Fruit fly (Drosophila melanogaster) whole organism, prepupa: ENCODE measurements around the gene CG10098.

Source experiments
- Blimp-1 ChIP-seq: fragments of 200-800 bp; sonication (Bioruptor generic); optimal IDR thresholded peaks from 3 replicates; lab custom pipeline; 2017; ENCODE audit warnings: missing biosample characterization, missing genetic modification characterization, mild to moderate bottlenecking, moderate library complexity, missing genetic modification reagents
- CG10631 ChIP-seq: fragments of 200-800 bp; sonication (Bioruptor generic); optimal IDR thresholded peaks from 2 replicates; lab custom pipeline; 2016; ENCODE audit warnings: missing biosample characterization, missing genetic modification characterization
- CG10669 ChIP-seq: fragments of 200-800 bp; sonication (Bioruptor generic); optimal IDR thresholded peaks from 3 replicates; lab custom pipeline; 2018; ENCODE audit warnings: missing biosample characterization, mild to moderate bottlenecking, missing genetic modification characterization, moderate library complexity
- CG11294 ChIP-seq: fragments of 200-800 bp; sonication (Bioruptor generic); IDR thresholded peaks from 2 replicates; pipeline ENCODE4 v1.3.6; 2022; ENCODE audit warnings: missing biosample characterization, missing genetic modification characterization
- CG11762 ChIP-seq: fragments of 200-800 bp; sonication (Bioruptor generic); optimal IDR thresholded peaks from 3 replicates; lab custom pipeline; 2016; ENCODE audit warnings: missing biosample characterization, missing genetic modification characterization; ENCODE audit not compliant: insufficient read depth
- CG11902 ChIP-seq: fragments of 200-800 bp; sonication (Bioruptor generic); optimal IDR thresholded peaks from 3 replicates; lab custom pipeline; 2016; ENCODE audit warnings: missing biosample characterization, missing genetic modification characterization
- CG15336 ChIP-seq: fragments of 200-800 bp; sonication (Bioruptor generic); IDR thresholded peaks from 2 replicates; pipeline ENCODE4 v1.3.6; 2022; ENCODE audit warnings: missing biosample characterization, missing genetic modification characterization
- CG16779 ChIP-seq: fragments of 200-800 bp; sonication (Bioruptor generic); optimal IDR thresholded peaks from 3 replicates; lab custom pipeline; 2017; ENCODE audit warnings: missing biosample characterization, mild to moderate bottlenecking, missing genetic modification characterization
- CG3919 ChIP-seq: fragments of 200-800 bp; sonication (Bioruptor generic); optimal IDR thresholded peaks from 3 replicates; lab custom pipeline; 2016; ENCODE audit warnings: missing biosample characterization, missing genetic modification characterization
- CG6276 ChIP-seq: fragments of 200-800 bp; sonication (Bioruptor generic); optimal IDR thresholded peaks from 2 replicates; lab custom pipeline; 2017; ENCODE audit warnings: missing biosample characterization, mild to moderate bottlenecking, missing genetic modification characterization
- CG6792 ChIP-seq: fragments of 200-800 bp; sonication (Bioruptor generic); optimal IDR thresholded peaks from 3 replicates; lab custom pipeline; 2016; ENCODE audit warnings: missing biosample characterization, missing genetic modification characterization
- CG6808 ChIP-seq: fragments of 200-800 bp; sonication (Bioruptor generic); optimal IDR thresholded peaks from 3 replicates; lab custom pipeline; 2017; ENCODE audit warnings: missing biosample characterization, missing genetic modification characterization, mild to moderate bottlenecking, moderate library complexity, missing genetic modification reagents
- CG6854 ChIP-seq: fragments of 200-800 bp; sonication (Bioruptor generic); optimal IDR thresholded peaks from 2 replicates; lab custom pipeline; 2017; ENCODE audit warnings: missing biosample characterization, mild to moderate bottlenecking, missing genetic modification characterization
- CG7368 ChIP-seq: fragments of 200-800 bp; sonication (Bioruptor generic); optimal IDR thresholded peaks from 3 replicates; lab custom pipeline; 2016; ENCODE audit warnings: missing biosample characterization, missing genetic modification characterization
- CG8119 ChIP-seq: fragments of 200-800 bp; sonication (Bioruptor generic); IDR thresholded peaks from 3 replicates; pipeline ENCODE4 v1.3.6; 2022; ENCODE audit warnings: missing biosample characterization, missing genetic modification characterization
- CG9139 ChIP-seq: fragments of 200-800 bp; sonication (Bioruptor generic); optimal IDR thresholded peaks from 3 replicates; lab custom pipeline; 2017; ENCODE audit warnings: missing biosample characterization, mild to moderate bottlenecking, missing genetic modification characterization
- Eip78C ChIP-seq: fragments of 200-800 bp; sonication (Bioruptor generic); peaks from one replicate; lab custom pipeline; 2016; ENCODE audit warnings: missing biosample characterization, missing genetic modification characterization
- Eip93F ChIP-seq: fragments of 200-800 bp; sonication (Bioruptor generic); optimal IDR thresholded peaks from 2 replicates; lab custom pipeline; 2016; ENCODE audit warnings: missing biosample characterization, mild to moderate bottlenecking, missing genetic modification characterization
- Ets21C ChIP-seq: fragments of 200-800 bp; sonication (Bioruptor generic); optimal IDR thresholded peaks from 3 replicates; lab custom pipeline; 2016; ENCODE audit warnings: missing biosample characterization, missing genetic modification characterization
- Ets96B ChIP-seq: fragments of 200-800 bp; optimal IDR thresholded peaks from 2 replicates; lab custom pipeline; 2019; ENCODE audit warnings: missing biosample characterization, mild to moderate bottlenecking, missing genetic modification characterization, moderate library complexity
- Gug ChIP-seq: fragments of 200-800 bp; sonication (Bioruptor generic); IDR thresholded peaks from 2 replicates; pipeline ENCODE4 v1.3.6; 2022; ENCODE audit warnings: missing biosample characterization, missing genetic modification characterization
- Hr38 ChIP-seq: sonication (Bioruptor generic); optimal IDR thresholded peaks from 2 replicates; lab custom pipeline; 2016; ENCODE audit warnings: missing biosample characterization, missing genetic modification characterization
- Lpt ChIP-seq: fragments of 200-800 bp; sonication (Bioruptor generic); optimal IDR thresholded peaks from 3 replicates; lab custom pipeline; 2016; ENCODE audit warnings: missing biosample characterization, missing genetic modification characterization
- Met ChIP-seq: fragments of 200-800 bp; sonication (Bioruptor generic); optimal IDR thresholded peaks from 3 replicates; lab custom pipeline; 2016; ENCODE audit warnings: missing biosample characterization, missing genetic modification characterization
- Sox102F ChIP-seq: fragments of 200-800 bp; sonication (Bioruptor generic); optimal IDR thresholded peaks from 2 replicates; lab custom pipeline; 2016; ENCODE audit warnings: missing biosample characterization, mild to moderate bottlenecking, missing genetic modification characterization
- Sox14 ChIP-seq: fragments of 200-800 bp; sonication (Bioruptor generic); optimal IDR thresholded peaks from 3 replicates; lab custom pipeline; 2016; ENCODE audit warnings: missing biosample characterization, missing genetic modification characterization
- Sox15 ChIP-seq: fragments of 200-800 bp; sonication (Bioruptor generic); optimal IDR thresholded peaks from 3 replicates; lab custom pipeline; 2016; ENCODE audit warnings: missing biosample characterization, missing genetic modification characterization
- cyc ChIP-seq: fragments of 200-800 bp; sonication (Bioruptor generic); optimal IDR thresholded peaks from 3 replicates; lab custom pipeline; 2016; ENCODE audit warnings: missing biosample characterization, missing genetic modification characterization
- dsx ChIP-seq: fragments of 200-800 bp; optimal IDR thresholded peaks from 3 replicates; lab custom pipeline; 2019; ENCODE audit warnings: missing biosample characterization, mild to moderate bottlenecking, missing genetic modification characterization, moderate library complexity; ENCODE audit not compliant: poor library complexity, severe bottlenecking
- eg ChIP-seq: fragments of 200-800 bp; sonication (Bioruptor generic); IDR thresholded peaks from 3 replicates; pipeline ENCODE4 v1.3.6; 2022; ENCODE audit warnings: missing biosample characterization, missing genetic modification characterization
- esn ChIP-seq: fragments of 200-800 bp; sonication (Bioruptor generic); optimal IDR thresholded peaks from 2 replicates; lab custom pipeline; 2016; ENCODE audit warnings: missing biosample characterization, mild to moderate bottlenecking, missing genetic modification characterization, moderate library complexity
- fd59A ChIP-seq: fragments of 200-800 bp; sonication (Bioruptor generic); optimal IDR thresholded peaks from 2 replicates; lab custom pipeline; 2017; ENCODE audit warnings: missing biosample characterization, mild to moderate bottlenecking, missing genetic modification characterization, missing genetic modification reagents
- fd85E ChIP-seq: fragments of 200-800 bp; sonication (Bioruptor generic); optimal IDR thresholded peaks from 3 replicates; lab custom pipeline; 2016; ENCODE audit warnings: missing biosample characterization, missing genetic modification characterization
- lz ChIP-seq: fragments of 200-800 bp; sonication (Bioruptor generic); optimal IDR thresholded peaks from 3 replicates; lab custom pipeline; 2016; ENCODE audit warnings: missing biosample characterization, missing genetic modification characterization
- salr ChIP-seq, 2 experiments: fragments of 200-800 bp; sonication (Bioruptor generic); optimal IDR thresholded peaks; 3 replicates each; lab custom pipeline; 2016 to 2018; ENCODE audit warnings: missing biosample characterization in 2 of 2, missing genetic modification characterization in 2 of 2, mild to moderate bottlenecking in 1 of 2
- ss ChIP-seq, 2 experiments: fragments of 200-800 bp; sonication (Bioruptor generic); optimal IDR thresholded peaks; 2 replicates in 1 of 2; 3 replicates in 1 of 2; lab custom pipeline; 2017 to 2018; ENCODE audit warnings: mild to moderate bottlenecking in 2 of 2, missing biosample characterization in 2 of 2, missing genetic modification characterization in 2 of 2, moderate library complexity in 1 of 2
- svp ChIP-seq: fragments of 200-800 bp; sonication (Bioruptor generic); peaks from one replicate; lab custom pipeline; 2016; ENCODE audit warnings: missing biosample characterization, missing genetic modification characterization

CG10098 gene

dm6 chr3R:7086377-7087200 lies 37.8 kb upstream of the CG10098 start, which contains the start of gene alphaTub84B (continued):
- TF ChIP-seq dsx (GFP tag; lab: Kevin White, UChicago) (peak; percentile 53), Ets96B (peak; percentile 8), CG9139 (GFP tag; lab: Kevin White, UChicago) (peak; percentile 56), CG6792 (GFP tag; lab: Kevin White, UChicago) (peak; percentile 15), Met (GFP tag; lab: Kevin White, UChicago) (peak; percentile 68), CG6276 (GFP tag; lab: Kevin White, UChicago) (peak; percentile 74), CG11902 (no peak), Hr38 (no peak), CG3919 (GFP tag; lab: Kevin White, UChicago) (peak; percentile 68), Ets21C (GFP tag; lab: Kevin White, UChicago) (no peak), CG7368 (GFP tag; lab: Kevin White, UChicago) (peak; percentile 24), CG15336 (GFP tag; lab: Robert Waterston, UW) (peak; percentile 31; the same call in 1 of the 2 replicates), svp (GFP tag; lab: Kevin White, UChicago) (peak; percentile 79), Blimp-1 (GFP tag; lab: Kevin White, UChicago) (no peak), Sox102F (GFP tag; lab: Kevin White, UChicago) (peak; percentile 76), Gug (GFP tag; lab: Robert Waterston, UW) (no peak), CG6854 (peak; percentile 75), cyc (GFP tag; lab: Kevin White, UChicago) (no peak), Sox15 (no peak), CG10631 (GFP tag; lab: Kevin White, UChicago) (no peak), CG6808 (GFP tag; lab: Kevin White, UChicago) (peak; percentile 59), fd85E (GFP tag; lab: Kevin White, UChicago) (peak; percentile 5), Sox14 (GFP tag; lab: Kevin White, UChicago) (peak; percentile 21), fd59A (peak; percentile 21), CG11762 (GFP tag; lab: Kevin White, UChicago) (no peak)

DNA sequence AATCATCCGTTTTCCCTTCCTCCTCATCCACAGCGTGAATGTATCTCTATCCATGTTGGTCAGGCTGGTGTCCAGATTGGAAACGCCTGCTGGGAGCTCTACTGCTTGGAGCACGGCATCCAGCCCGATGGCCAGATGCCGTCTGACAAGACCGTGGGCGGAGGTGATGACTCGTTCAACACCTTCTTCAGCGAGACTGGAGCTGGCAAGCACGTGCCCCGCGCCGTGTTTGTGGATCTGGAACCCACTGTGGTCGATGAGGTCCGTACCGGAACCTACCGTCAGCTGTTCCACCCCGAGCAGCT lies 37.2 kb upstream of the CG10098 start:
- TF ChIP-seq CG10669 (no peak), fd85E (GFP tag; lab: Kevin White, UChicago) (no peak), salr (GFP tag; optimal IDR thresholded peaks at IDR 0.05; lab: Kevin White, UChicago) (no peak), CG11294 (GFP tag; lab: Robert Waterston, UW) (no peak), CG11762 (GFP tag; lab: Kevin White, UChicago) (no peak), Eip93F (no peak), CG6808 (GFP tag; lab: Kevin White, UChicago) (no peak), Sox102F (GFP tag; lab: Kevin White, UChicago) (no peak), CG16779 (no peak), lz (GFP tag; lab: Kevin White, UChicago) (no peak), Eip78C (GFP tag; lab: Kevin White, UChicago) (no peak)

DNA sequence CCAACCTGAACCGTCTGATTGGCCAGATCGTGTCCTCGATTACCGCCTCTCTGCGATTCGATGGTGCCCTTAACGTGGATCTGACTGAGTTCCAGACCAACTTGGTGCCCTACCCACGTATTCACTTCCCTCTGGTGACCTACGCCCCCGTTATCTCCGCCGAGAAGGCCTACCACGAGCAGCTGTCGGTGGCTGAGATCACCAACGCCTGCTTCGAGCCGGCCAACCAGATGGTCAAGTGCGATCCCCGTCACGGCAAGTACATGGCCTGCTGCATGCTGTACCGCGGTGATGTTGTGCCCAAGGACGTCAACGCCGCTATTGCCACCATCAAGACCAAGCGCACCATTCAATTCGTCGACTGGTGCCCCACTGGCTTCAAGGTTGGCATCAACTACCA lies 36.4 kb upstream of the CG10098 start:
- TF ChIP-seq CG8119, result no peak
- TF ChIP-seq CG6792 (GFP tag; lab: Kevin White, UChicago), result no peak
- TF ChIP-seq svp (GFP tag; lab: Kevin White, UChicago), result peak; percentile 79
- no peak for TF ChIP-seq fd85E (GFP tag; lab: Kevin White, UChicago)

DNA sequence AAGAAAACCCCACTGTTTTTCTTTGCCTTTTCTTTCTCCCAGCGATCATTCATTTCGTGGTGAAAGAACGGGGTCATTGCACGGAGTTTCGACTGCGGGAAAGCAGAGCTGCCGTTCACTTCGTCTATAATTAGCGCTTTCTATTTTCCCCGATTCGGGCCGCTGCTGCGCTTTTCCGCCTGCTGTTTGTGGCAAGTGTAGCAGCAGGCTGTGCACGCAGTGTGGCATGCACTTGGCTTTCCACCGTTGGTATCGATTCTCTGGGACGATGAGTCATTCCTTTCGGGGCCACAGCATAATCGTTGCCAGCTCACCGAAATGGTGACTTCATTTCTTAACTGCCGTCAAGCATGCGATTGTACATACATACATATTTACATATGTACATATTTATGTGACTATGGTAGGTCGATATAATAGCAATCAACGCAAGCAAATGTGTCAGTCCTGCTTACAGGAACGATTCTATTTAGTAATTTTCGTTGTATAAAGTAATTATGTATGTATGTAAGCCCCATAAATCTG lies 35.4 kb upstream of the CG10098 start:
- peak; percentile 5; the same call in 1 of the 2 replicates for TF ChIP-seq CG15336 (GFP tag; lab: Robert Waterston, UW)
- TF ChIP-seq CG16779, result no peak
- TF ChIP-seq eg (GFP tag; lab: Robert Waterston, UW), result peak; percentile 47; the same call in 2 of the 3 replicates
- TF ChIP-seq svp (GFP tag; lab: Kevin White, UChicago), result peak; percentile 57
- peak; percentile 58 for TF ChIP-seq Eip78C (GFP tag; lab: Kevin White, UChicago)
- 0 out of 3 replicates have a peak, but pooled peaks have one; percentile 12 for TF ChIP-seq CG8119
- TF ChIP-seq Lpt (GFP tag; lab: Kevin White, UChicago), result peak; percentile 21
- no peak for TF ChIP-seq Eip93F
- no peak for TF ChIP-seq esn (GFP tag; lab: Kevin White, UChicago)
- TF ChIP-seq ss (GFP tag; optimal IDR thresholded peaks at IDR 0.05; lab: Kevin White, UChicago), result peak; percentile 3 to 87
